Fruit fly (Drosophila melanogaster) whole organism, wandering third instar larva: ENCODE data around the gene CG8097.
A peak's percentile ranks its signal among the peaks of the same experiment; 100 is the strongest.

Source experiments
- CG9705 ChIP-seq: fragments of 200-800 bp; sonication (Bioruptor generic); optimal IDR thresholded peaks from 2 replicates; lab custom pipeline; 2018; ENCODE audit warnings: missing biosample characterization, mild to moderate bottlenecking, missing genetic modification characterization
- GATAd ChIP-seq: sonication (Bioruptor generic); optimal IDR thresholded peaks from 2 replicates; lab custom pipeline; 2016; ENCODE audit warnings: missing biosample characterization, missing genetic modification characterization
- HLH106 ChIP-seq: fragments of 200-800 bp; optimal IDR thresholded peaks from 3 replicates; lab custom pipeline; 2019; ENCODE audit warnings: missing biosample characterization, mild to moderate bottlenecking, missing genetic modification characterization, moderate library complexity
- Hr78 ChIP-seq: fragments of >200 bp; optimal IDR thresholded peaks from 2 replicates; lab custom pipeline; 2017; ENCODE audit warnings: missing biosample characterization, missing genetic modification characterization
- Hr83 ChIP-seq: fragments of 200-300 bp; sonication (Bioruptor generic); optimal IDR thresholded peaks from 2 replicates; lab custom pipeline; 2016; ENCODE audit warnings: missing biosample characterization, mild to moderate bottlenecking, missing genetic modification characterization, moderate library complexity; ENCODE audit not compliant: poor library complexity, severe bottlenecking
- br ChIP-seq: fragments of 200-800 bp; sonication (Bioruptor generic); optimal IDR thresholded peaks from 2 replicates; lab custom pipeline; 2016; ENCODE audit warnings: missing biosample characterization, missing genetic modification characterization
- h ChIP-seq: fragments of 200-800 bp; sonication (Bioruptor generic); optimal IDR thresholded peaks from 3 replicates; lab custom pipeline; 2016; ENCODE audit warnings: missing biosample characterization, mild to moderate bottlenecking, missing genetic modification characterization
- pan ChIP-seq: fragments of >200 bp; optimal IDR thresholded peaks from 2 replicates; lab custom pipeline; 2017
- psq ChIP-seq: fragments of 200-800 bp; sonication (Bioruptor generic); optimal IDR thresholded peaks from 3 replicates; lab custom pipeline; 2017; ENCODE audit warnings: missing biosample characterization, mild to moderate bottlenecking, missing genetic modification characterization, moderate library complexity

- TF ChIP-seq Hr78 (GFP tag; lab: Kevin White, UChicago) (no peak), h (peak; percentile 3), GATAd (GFP tag; lab: Kevin White, UChicago) (no peak), psq (GFP tag; lab: Kevin White, UChicago) (peak; percentile 31), Hr83 (GFP tag; lab: Kevin White, UChicago) (peak; percentile 54), CG9705 (GFP tag; lab: Kevin White, UChicago) (no peak), HLH106 (tag; lab: Kevin White, UChicago) (peak; percentile 29), pan (lab: Kevin White, UChicago) (no peak), br (GFP tag; lab: Kevin White, UChicago) (no peak)
These were observed 14.5 kb upstream of the CG8097 start for dm6 chrX:15568353-15568982.
